Worm (Caenorhabditis elegans) whole organism, L3 larva: ENCODE measurements around the gene best-14.
A peak's percentile ranks its signal among the peaks of the same experiment; 100 is the strongest.

Experiments used
- ceh-28 ChIP-seq: fragments of 150-350 bp; optimal IDR thresholded peaks from 2 replicates; lab custom pipeline; 2014; ENCODE audit warnings: missing biosample characterization, missing genetic modification reagents, missing genetic modification characterization
- egl-5 ChIP-seq: fragments of 150-350 bp; optimal IDR thresholded peaks from 2 replicates; lab custom pipeline; 2017; ENCODE audit warnings: missing biosample characterization, missing genetic modification reagents, missing genetic modification characterization, inconsistent platforms
- jun-1 ChIP-seq: fragments of 150-350 bp; optimal IDR thresholded peaks from 2 replicates; lab custom pipeline; 2014; ENCODE audit warnings: missing biosample characterization, missing genetic modification reagents, missing genetic modification characterization
- nhr-12 ChIP-seq: fragments of 150-350 bp; optimal IDR thresholded peaks from 2 replicates; lab custom pipeline; 2014; ENCODE audit warnings: missing biosample characterization, missing genetic modification characterization
- nhr-237 ChIP-seq: fragments of 150-350 bp; optimal IDR thresholded peaks from 2 replicates; lab custom pipeline; 2014; ENCODE audit warnings: missing biosample characterization, missing genetic modification characterization
- nhr-76 ChIP-seq: fragments of 150-350 bp; sonication (generic microtip); optimal IDR thresholded peaks from 5 replicates; lab custom pipeline; 2014; ENCODE audit warnings: missing biosample characterization, missing genetic modification characterization
- tbx-2 ChIP-seq: sonication (generic microtip); optimal IDR thresholded peaks from 2 replicates; lab custom pipeline; 2016; ENCODE audit warnings: mild to moderate bottlenecking, missing genetic modification characterization, missing compliant biosample characterization
- unc-62 ChIP-seq: fragments of 150-350 bp; sonication (generic microtip); optimal IDR thresholded peaks from 4 replicates; lab custom pipeline; 2014; ENCODE audit warnings: missing biosample characterization, missing genetic modification reagents, missing genetic modification characterization

DNA sequence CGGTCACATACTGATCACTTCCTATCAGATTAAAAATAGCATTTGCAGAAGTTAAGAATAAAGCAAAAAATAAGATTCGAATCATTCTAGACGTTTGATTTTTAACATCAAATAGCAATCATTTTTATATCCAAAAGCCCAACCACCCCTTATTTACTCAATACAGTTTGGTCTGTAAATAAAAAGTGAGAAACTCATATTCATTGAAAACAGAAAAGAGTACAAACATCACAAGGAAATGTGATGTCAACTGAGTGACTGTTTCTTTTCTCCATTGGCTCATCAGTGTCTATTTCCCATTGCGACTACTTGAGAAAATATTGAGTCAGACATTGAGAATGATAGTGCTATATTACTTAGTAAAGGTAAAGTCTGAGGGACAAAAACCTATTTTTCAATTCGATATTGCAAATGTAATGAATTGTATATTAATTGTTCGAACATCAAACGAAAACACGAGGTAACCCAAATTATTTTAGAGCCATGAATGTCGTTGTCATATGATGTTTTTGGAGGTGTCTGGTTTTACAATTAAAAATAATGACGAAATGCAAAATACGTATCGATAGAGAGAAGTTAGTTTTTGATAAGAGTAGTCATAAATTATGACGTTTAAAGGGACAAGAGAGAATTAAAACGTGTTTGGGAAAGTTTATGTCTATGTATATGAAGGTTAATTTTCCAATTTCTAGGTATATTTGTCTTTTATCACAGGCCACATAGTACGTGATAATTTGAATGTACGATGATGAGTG, 32.2 kb downstream of the best-14 start, which contains the start of gene ttr-23:
- TF ChIP-seq nhr-12 (tag; lab: Kevin White, UChicago) (no peak), unc-62 (no peak), nhr-237 (tag; lab: Kevin White, UChicago) (no peak), nhr-76 (tag; lab: Kevin White, UChicago) (no peak), ceh-28 (peak; percentile 37), egl-5 (tag; lab: Kevin White, UChicago) (no peak), jun-1 (no peak), tbx-2 (tag; lab: Kevin White, UChicago) (no peak)
